Worm (Caenorhabditis elegans): ENCODE results near the gene F13A2.1.

DNA sequence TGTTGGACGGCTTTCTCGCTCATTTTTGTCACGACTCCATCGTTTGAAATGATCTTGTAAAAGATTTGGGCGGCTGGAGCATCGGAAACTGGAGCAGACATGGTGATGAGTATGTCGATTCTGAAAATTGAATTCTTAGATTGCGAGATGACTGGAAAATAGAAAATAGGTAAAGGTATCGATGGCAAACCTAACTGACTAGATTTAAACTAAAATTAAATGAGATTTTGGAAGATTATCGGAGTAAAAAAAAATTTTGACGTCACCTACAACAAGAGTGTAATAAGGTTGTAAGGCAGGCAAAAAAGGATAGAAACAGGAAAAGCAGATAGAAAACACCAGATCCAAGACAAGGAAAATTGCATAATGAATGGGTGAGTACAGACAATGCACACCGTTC lies 39.3 kb upstream of the F13A2.1 start, which contains the start of gene skr-14:
- TF ChIP-seq ztf-4 (tag; optimal IDR thresholded peaks at IDR 0.05) (no peak), lsy-2 (tag; optimal IDR thresholded peaks at IDR 0.05) (no peak), zag-1 (tag; optimal IDR thresholded peaks at IDR 0.05) (no peak), nhr-11 (tag; optimal IDR thresholded peaks at IDR 0.05) (no peak), dmd-4 (tag; optimal IDR thresholded peaks at IDR 0.05) (no peak), aly-2 (tag; optimal IDR thresholded peaks at IDR 0.05) (no peak)

Data from whole organism, L2 larva.